Worm (Caenorhabditis elegans) whole organism, mixed stage, embryonic: ENCODE results near the gene teg-1.

Experiments
- M03D4.4 ChIP-seq: sonication (generic microtip); optimal IDR thresholded peaks from 2 replicates; lab custom pipeline; 2017; ENCODE audit warnings: mild to moderate bottlenecking, missing genetic modification characterization, missing compliant biosample characterization
- ces-1 ChIP-seq: fragments of 150-350 bp; optimal IDR thresholded peaks from 2 replicates; lab custom pipeline; 2014; ENCODE audit warnings: missing biosample characterization, missing genetic modification reagents, missing genetic modification characterization
- drap-1 ChIP-seq: fragments of 200-800 bp; sonication (Bioruptor generic); optimal IDR thresholded peaks from 3 replicates; lab custom pipeline; 2018; ENCODE audit warnings: mild to moderate bottlenecking, missing genetic modification characterization, missing compliant biosample characterization
- elt-1 ChIP-seq: sonication (generic microtip); optimal IDR thresholded peaks from 2 replicates; lab custom pipeline; 2017; ENCODE audit warnings: missing genetic modification characterization, mild to moderate bottlenecking, missing compliant biosample characterization, antibody characterized with exemption, moderate library complexity, borderline replicate concordance; ENCODE audit not compliant: insufficient read depth
- flh-1 ChIP-seq: fragments of 200-800 bp; sonication (Bioruptor generic); optimal IDR thresholded peaks from 2 replicates; lab custom pipeline; 2018; ENCODE audit warnings: mild to moderate bottlenecking, missing genetic modification characterization, moderate library complexity, missing compliant biosample characterization
- mep-1 ChIP-seq: fragments of 150-350 bp; optimal IDR thresholded peaks from 2 replicates; lab custom pipeline; 2017; ENCODE audit warnings: missing biosample characterization, missing genetic modification reagents, missing genetic modification characterization, inconsistent platforms
- nhr-12 ChIP-seq: fragments of 150-350 bp; optimal IDR thresholded peaks from 2 replicates; lab custom pipeline; 2014; ENCODE audit warnings: missing biosample characterization, missing genetic modification characterization
- nhr-237 ChIP-seq: fragments of 150-350 bp; optimal IDR thresholded peaks from 2 replicates; lab custom pipeline; 2014; ENCODE audit warnings: missing biosample characterization, missing genetic modification characterization
- nhr-76 ChIP-seq: sonication (generic microtip); optimal IDR thresholded peaks from 2 replicates; lab custom pipeline; 2017; ENCODE audit warnings: missing biosample characterization, missing genetic modification characterization
- snpc-4 ChIP-seq: fragments of 150-350 bp; optimal IDR thresholded peaks from 2 replicates; lab custom pipeline; 2014; ENCODE audit warnings: missing biosample characterization, missing genetic modification characterization
- tbx-8 ChIP-seq: fragments of 200-800 bp; sonication (Bioruptor generic); optimal IDR thresholded peaks from 2 replicates; lab custom pipeline; 2018; ENCODE audit warnings: mild to moderate bottlenecking, missing genetic modification characterization, moderate library complexity, missing compliant biosample characterization
- unc-62 ChIP-seq: fragments of 150-350 bp; optimal IDR thresholded peaks from 2 replicates; lab custom pipeline; 2014; ENCODE audit warnings: missing biosample characterization, missing genetic modification reagents, missing genetic modification characterization
- ztf-11 ChIP-seq: fragments of 150-350 bp; optimal IDR thresholded peaks from 2 replicates; lab custom pipeline; 2014; ENCODE audit warnings: missing biosample characterization, missing genetic modification characterization

DNA sequence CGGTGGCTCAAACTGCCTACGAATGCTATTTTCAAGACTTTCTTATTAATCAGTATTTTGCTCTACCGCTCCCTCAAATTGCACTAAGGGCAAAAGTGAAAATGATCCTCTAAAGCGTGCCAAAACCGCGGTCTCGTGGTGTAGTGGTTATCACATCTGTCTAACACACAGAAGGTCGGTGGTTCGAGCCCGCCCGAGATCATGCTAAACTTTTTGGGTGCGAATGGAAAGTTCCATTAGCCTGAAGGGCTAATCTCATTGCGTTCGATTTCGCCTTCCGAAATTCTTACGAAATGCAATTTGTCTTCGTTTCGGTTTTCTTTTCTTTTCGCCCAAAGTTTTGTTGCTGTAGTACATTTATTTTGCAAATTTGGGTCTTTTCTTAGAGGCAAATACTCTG, 35.5 kb upstream of the teg-1 start:
- TF ChIP-seq flh-1 (GFP tag; lab: Kevin White, UChicago) (no peak), nhr-76 (tag; lab: Kevin White, UChicago) (no peak), elt-1 (tag; lab: Kevin White, UChicago) (no peak), tbx-8 (GFP tag; lab: Kevin White, UChicago) (no peak), ztf-11 (tag; lab: Kevin White, UChicago) (no peak), mep-1 (tag; lab: Kevin White, UChicago) (no peak), nhr-12 (tag; lab: Kevin White, UChicago) (no peak), unc-62 (no peak), drap-1 (peak; percentile 3), nhr-237 (tag; lab: Kevin White, UChicago) (no peak), snpc-4 (tag; lab: Kevin White, UChicago) (no peak), M03D4.4 (no peak), ces-1 (GFP tag; lab: Kevin White, UChicago) (peak; percentile 97)
